Fruit fly (Drosophila melanogaster) ovary, adult (tissue): ENCODE data around the gene f-cup.

ENCODE experiments used
- CG17801 ChIP-seq: fragments of 200-800 bp; optimal IDR thresholded peaks from 2 replicates; lab custom pipeline; 2019; ENCODE audit warnings: missing biosample characterization, mild to moderate bottlenecking, missing genetic modification characterization, moderate library complexity; ENCODE audit not compliant: partially characterized antibody

f-cup gene

DNA sequence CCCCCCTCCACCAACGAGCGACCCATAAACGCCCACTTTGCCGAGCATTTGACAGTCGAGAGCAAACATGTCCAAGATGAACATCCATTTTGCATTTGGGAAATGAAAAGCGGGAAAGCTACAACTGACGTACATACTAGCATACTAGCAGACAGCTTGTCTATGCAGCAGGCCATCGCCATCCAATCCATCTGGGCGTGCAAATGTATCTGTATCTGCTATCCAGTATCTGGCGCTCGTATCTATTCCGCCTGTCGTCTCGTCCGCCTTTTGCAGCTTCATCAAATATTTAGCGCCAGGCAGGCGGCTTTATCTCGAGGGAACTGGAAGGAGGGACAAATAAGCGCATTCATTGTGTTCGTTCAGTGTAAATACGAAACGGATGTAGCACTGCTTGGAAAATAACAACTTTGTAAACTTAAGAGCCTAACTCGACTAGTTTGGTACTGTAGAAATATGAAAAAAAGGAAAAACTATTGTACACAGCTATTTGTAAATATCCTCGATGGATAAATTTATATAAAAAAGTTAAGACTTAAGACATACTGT is 13.4 kb upstream of the f-cup start:
- no peak for TF ChIP-seq CG17801 (GFP tag; lab: Kevin White, UChicago)

DNA sequence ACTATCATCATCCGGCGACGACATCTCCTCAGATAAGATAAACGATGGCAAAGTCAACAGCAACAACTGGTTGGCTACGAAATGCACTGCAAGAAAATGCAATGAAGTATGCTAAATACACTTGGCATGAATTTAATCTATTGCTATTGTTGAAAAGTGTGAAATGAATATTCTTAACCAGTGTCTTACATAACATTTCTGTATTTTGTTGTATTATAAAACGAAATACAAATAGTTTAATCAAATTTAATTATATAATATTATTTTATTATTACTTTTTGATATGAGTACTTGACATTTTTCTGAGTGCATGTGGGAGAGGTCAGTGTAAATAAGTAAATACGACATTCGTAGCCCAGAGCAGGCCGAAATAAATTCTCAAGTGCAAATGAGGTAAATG is 12.9 kb upstream of the f-cup start:
- TF ChIP-seq CG17801 (GFP tag; lab: Kevin White, UChicago): no peak

DNA sequence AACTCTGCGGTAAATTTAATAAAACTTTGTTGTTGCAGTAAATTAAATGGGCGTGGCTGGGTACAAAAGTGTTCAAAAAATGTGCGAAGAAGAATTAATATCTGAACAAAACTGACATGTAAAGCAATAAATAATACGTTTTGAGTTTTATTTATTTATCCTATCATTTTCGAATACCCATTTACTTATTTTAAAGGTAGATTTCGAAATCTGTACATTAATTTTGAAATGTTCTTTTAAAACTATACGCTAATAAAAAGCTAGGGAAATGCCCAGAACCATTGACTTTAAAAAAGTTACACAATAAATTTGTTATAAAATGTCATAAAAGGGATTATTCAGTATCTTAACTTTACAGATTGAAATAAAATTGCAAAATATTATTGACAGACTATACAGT is 11.1 kb upstream of the f-cup start, which contains the start of the genes primo-1 and primo-2:
TSS of gene primo-1 (minus strand) at position 101 of the 400 bp plus-strand sequence.
TSS of gene primo-2 (minus strand) at position 101 of the 400 bp plus-strand sequence.
- no peak for TF ChIP-seq CG17801 (GFP tag; lab: Kevin White, UChicago)

DNA sequence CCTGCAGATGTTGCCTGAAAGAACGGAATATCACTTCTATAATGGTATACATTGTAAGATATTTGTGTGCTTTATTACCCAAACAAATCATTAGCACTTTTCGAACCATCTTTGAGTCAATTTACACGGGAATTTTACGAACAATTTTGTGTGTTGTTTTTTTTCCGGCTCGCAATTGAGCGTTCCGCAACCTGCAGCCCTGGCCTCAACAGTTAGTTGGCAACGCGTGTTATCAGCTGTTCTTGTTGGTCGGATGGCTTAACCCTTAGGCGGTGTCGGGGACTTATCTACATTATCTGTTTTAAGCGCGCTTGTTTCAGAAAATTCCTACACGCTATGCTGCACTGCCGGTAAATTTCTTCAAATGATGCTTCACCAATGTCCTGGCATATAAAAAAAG is 10.0 kb upstream of the f-cup start:
- peak; percentile 34 for TF ChIP-seq CG17801 (GFP tag; lab: Kevin White, UChicago)

DNA sequence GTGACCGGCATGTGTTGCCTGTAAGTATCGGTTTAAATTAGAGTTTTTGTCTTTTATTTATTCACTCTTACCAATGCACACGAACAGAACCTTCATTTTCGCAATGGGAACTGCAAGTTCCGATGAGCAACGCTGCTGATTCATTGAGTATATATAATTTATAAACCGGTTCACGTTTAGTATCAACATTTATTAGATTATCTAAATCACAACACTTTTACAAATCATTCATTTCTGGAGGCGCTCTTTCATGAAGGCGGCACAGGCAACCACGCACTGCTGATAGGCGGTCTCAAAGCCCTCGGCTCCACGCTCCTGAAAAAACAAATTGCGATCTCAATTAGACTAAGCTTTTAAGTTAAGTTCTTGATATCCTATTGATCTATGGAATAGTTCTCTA is 9.2 kb upstream of the f-cup start, which contains the start of gene Argp:
TSS of gene Argp (minus strand) at position 101 of the 400 bp plus-strand sequence.
- no peak for TF ChIP-seq CG17801 (GFP tag; lab: Kevin White, UChicago)

DNA sequence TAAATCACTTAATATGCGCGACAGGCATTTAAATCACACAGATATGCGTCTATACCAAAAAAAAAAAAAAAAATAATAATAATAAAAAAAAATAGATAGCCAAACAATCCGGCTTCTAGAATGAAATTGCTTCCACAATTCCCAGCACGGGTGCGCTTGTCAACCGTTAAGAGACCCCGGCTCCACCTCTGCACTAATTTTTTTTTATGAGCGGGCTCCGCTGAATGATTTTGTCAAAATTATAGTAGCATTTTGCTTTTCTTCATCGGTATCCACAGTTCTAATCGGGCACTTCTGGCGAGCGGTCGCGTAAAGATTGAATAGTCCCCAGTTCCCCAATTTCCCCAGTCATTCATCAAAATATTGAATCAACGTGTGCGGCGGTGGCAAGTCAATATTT is 5.8 kb upstream of the f-cup start, which contains the start of gene Adgf-C:
TSS of gene Adgf-C (plus strand) at position 301 of the 400 bp plus-strand sequence.
- no peak for TF ChIP-seq CG17801 (GFP tag; lab: Kevin White, UChicago)

DNA sequence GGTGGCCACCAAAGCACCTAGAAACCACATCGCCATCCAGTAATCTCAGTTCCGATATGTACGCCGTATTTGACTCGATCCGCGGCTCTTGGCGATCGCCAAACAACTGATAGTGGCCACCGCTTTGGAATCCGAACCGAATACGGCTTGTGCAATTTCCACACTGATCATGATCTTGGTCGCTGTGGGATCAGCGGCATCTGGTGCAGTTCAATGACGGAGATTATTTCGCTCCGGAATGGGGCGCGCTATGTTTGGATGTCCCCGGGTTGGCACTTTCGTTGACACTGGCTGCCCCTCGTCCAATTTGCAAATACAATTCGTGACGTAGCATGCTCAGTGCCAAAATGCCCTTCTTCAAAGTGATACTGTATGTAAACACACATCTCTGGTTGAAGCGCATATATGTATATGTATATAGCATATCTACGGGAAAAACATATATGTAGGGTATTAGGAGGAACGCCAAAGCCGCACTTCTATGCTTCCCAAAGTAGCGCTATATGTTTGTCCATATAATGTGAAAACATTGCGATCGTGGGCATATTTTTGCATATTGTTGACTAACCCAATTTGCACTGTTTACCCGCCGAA is 4.8 kb upstream of the f-cup start, which contains the start of gene Adgf-D:
TSS of gene Adgf-D (minus strand) at position 111 of the 594 bp plus-strand sequence.
- no peak for TF ChIP-seq CG17801 (GFP tag; lab: Kevin White, UChicago)

DNA sequence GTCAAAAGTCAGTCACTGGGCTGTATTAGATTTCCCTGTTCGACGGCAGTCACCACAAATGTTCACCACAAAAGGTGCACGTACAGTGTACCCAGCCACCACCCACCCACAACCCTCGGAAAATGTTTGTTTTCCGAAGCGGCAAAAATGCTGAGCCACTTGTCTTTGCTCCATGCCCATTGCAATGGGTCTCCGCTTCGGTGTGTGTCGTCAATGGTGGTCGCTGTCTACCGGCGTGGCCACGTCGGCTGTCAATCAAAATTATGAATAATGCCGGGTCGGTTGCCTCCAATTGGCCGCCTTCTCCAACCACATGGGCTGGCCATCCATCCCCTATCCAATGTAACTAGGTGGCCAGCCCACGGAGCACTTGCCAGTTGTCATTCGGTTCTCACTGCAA is 446 bp downstream of the f-cup start, which contains the start of gene ninaB:
TSS of gene ninaB (plus strand) at position 374 of the 400 bp plus-strand sequence.
- TF ChIP-seq CG17801 (GFP tag; lab: Kevin White, UChicago): no peak

DNA sequence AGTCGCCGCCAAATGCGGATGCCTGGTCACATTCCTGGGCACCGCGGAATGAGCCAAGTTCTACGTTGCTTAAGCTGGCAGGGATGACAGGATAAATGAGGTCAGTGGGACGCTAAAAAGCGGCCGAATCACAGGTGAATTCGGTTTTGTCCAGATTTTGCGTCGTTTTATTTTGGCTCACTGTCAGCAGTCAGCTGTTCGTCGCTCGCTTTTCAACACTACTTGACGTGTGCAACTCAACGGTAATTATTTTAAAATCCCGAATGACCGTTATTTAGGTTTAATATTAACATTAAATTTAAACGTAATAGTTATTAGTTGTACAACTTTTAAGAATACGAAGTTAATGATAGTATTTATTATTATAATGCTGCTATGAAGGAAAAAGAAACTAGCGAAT is 1.3 kb downstream of the f-cup start:
- no peak for TF ChIP-seq CG17801 (GFP tag; lab: Kevin White, UChicago)

DNA sequence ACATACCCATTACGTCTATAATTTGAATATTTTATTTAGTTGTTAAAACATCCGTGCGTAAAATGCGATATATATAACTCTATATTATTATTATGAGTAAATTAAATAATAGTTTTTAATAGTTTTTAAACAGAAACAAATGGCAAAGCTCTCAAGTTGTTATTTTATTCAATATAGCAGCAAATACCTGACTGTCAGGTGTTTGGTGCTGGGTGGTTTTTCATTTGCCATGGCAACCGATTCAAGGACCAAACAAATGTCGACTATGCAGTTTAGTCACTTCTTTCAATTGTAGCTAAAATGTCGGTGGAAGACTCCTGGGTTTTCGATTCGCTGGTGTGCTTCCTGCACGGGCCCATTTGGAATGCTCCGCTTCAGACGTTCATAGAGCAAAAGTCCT is 6.9 kb downstream of the f-cup start, which contains the start of gene CG14367:
TSS of gene CG14367 (plus strand) at position 301 of the 400 bp plus-strand sequence.
- TF ChIP-seq CG17801 (GFP tag; lab: Kevin White, UChicago): no peak

DNA sequence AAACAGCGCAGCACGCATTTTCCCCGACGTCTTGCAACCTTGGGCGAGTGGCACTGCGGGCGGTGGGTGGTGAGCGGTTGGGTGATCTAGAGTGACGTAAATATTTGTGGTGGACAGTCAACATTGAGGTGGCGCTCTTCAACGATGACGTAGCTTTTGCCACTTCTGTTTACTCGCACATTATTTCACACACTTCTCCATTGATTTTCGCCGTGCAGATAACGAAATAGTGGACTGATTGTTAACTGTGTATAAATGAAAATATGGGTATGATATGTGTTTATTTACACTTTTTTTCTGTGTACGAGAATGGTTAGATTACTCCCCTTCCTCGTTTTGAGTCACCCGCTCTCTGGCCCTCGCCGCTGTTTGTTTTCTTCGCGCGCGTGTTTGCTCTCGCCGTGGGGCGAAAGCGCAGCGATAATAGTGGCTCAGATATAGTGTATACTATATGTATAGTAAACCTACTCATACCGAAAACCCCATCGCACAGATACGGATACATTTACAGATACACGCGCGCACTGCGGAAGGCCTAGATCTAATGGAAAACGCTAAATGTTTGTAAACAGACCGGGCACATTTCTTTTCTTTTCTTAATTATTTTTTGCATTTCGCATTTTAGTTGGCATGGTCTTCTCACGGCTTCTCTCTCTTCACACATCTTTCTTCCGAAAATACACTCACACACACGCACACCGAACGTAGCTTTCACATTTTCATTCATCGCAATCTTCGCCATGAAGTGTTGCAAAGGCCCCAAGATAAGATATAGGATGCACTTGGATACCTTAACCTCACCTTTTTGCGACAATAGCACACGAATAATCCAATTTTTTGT is 14.0 kb downstream of the f-cup start, which contains the start of gene omd:
TSS of gene omd (minus strand) at position 840 of the 841 bp plus-strand sequence.
- TF ChIP-seq CG17801 (GFP tag; lab: Kevin White, UChicago): no peak

DNA sequence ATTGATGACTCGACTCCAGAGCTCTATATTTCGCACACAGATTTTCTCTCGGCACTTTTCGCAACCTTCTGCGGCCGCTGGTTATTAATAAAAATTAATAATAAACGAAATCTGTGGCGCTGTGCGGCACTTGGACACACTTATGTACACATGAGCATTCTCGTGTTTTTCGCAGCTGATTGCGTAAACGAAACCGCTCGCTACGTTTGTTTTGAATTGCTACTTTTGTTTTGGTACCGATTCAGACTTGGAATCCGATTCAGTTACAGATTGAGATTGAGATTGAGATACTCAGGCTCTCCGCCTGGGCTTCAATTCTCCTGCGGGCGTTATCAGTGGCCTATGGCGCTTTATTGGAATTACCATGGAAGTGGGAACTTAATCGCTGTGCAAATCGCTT is 14.7 kb downstream of the f-cup start:
- no peak for TF ChIP-seq CG17801 (GFP tag; lab: Kevin White, UChicago)

DNA sequence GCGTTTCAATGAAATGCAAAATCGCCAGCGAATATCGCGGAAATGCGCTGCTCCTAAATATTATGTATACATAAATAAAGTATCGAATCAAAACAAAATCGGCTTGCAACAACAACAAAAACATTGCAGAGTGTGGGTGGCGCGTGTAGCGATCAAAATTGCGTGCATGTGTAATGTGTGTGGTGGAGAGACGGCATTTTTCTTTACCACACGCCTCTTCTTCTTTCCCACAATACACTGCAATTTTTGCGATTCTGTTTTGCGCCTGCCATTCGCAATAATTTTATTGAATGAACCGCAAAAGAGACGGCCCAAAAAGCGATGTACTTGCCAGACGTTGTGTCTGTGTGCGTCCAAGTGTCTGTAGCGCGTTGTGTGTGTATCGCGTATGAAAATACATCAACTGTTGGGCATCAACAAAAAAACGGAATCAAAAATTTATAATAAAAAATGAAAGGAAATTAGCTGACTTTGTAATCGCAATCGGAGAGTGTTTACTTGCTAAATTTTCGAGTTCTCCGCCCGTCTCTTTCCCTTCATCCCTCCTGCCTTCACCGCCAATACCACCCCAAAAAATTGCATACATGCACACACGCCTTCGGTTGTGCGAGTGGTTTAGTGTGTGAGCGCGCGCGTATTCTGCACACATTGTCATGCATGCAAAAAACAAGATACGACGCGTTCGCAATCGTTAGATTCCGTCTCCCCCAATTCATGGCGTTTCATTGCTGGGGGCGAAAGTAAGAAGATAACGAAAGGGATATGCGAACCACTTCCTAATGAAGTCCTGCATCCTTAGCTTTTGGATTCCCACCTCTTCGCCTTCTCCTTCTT is 15.9 kb downstream of the f-cup start:
- no peak for TF ChIP-seq CG17801 (GFP tag; lab: Kevin White, UChicago)
